Worm (Caenorhabditis elegans) whole organism, young adult: Measurements from ENCODE around the gene F35D2.3.

Source experiments
- D2030.7 ChIP-seq: fragments of 200-800 bp; sonication (Bioruptor generic); IDR thresholded peaks from 2 replicates; pipeline ENCODE4 v1.3.6; 2022; ENCODE audit warnings: missing genetic modification reagents, missing genetic modification characterization, missing compliant biosample characterization
- F22D6.2 ChIP-seq: sonication (generic microtip); optimal IDR thresholded peaks from 2 replicates; lab custom pipeline; 2016; ENCODE audit warnings: mild to moderate bottlenecking, missing genetic modification characterization, missing compliant biosample characterization
- F33H1.4 ChIP-seq: fragments of 200-800 bp; sonication (Bioruptor generic); IDR thresholded peaks from 2 replicates; pipeline ENCODE4 v1.3.6; 2022; ENCODE audit warnings: missing genetic modification reagents, missing genetic modification characterization, missing compliant biosample characterization
- F37B4.10 ChIP-seq: fragments of 200-800 bp; sonication (Bioruptor generic); IDR thresholded peaks from 2 replicates; pipeline ENCODE4 v1.3.6; 2022; ENCODE audit warnings: missing genetic modification characterization, missing compliant biosample characterization
- F39B2.1 ChIP-seq: fragments of 200-800 bp; sonication (Bioruptor generic); IDR thresholded peaks from 2 replicates; pipeline ENCODE4 v1.3.6; 2022; ENCODE audit warnings: missing genetic modification reagents, missing genetic modification characterization, missing compliant biosample characterization
- Y67H2A.10 ChIP-seq: fragments of 200-800 bp; sonication (Bioruptor generic); conservative IDR thresholded peaks from 2 replicates; pipeline ENCODE4 v1.3.6; 2022; ENCODE audit warnings: missing genetic modification reagents, missing genetic modification characterization, missing compliant biosample characterization
- Y79H2A.3 ChIP-seq: fragments of 200-800 bp; sonication (Bioruptor generic); conservative IDR thresholded peaks from 2 replicates; pipeline ENCODE4 v1.3.6; 2022; ENCODE audit warnings: missing genetic modification reagents, missing genetic modification characterization, missing compliant biosample characterization
- aptf-2 ChIP-seq: fragments of 200-800 bp; sonication (Bioruptor generic); conservative IDR thresholded peaks from 2 replicates; pipeline ENCODE4 v1.3.6; 2022; ENCODE audit warnings: missing genetic modification reagents, missing genetic modification characterization, missing compliant biosample characterization
- aptf-3 ChIP-seq: fragments of 200-800 bp; sonication (Bioruptor generic); IDR thresholded peaks from 2 replicates; pipeline ENCODE4 v1.3.6; 2022; ENCODE audit warnings: missing genetic modification characterization, missing compliant biosample characterization
- atf-7 ChIP-seq: sonication (generic microtip); optimal IDR thresholded peaks from 2 replicates; lab custom pipeline; 2017; ENCODE audit warnings: mild to moderate bottlenecking, missing genetic modification characterization, missing compliant biosample characterization
- athp-1 ChIP-seq: sonication (generic microtip); optimal IDR thresholded peaks from 2 replicates; lab custom pipeline; 2017; ENCODE audit warnings: mild to moderate bottlenecking, missing genetic modification characterization, missing compliant biosample characterization
- attf-5 ChIP-seq: fragments of 200-800 bp; sonication (Bioruptor generic); optimal IDR thresholded peaks from 2 replicates; lab custom pipeline; 2018; ENCODE audit warnings: mild to moderate bottlenecking, missing genetic modification characterization, missing compliant biosample characterization
- bed-1 ChIP-seq: fragments of 200-800 bp; sonication (Bioruptor generic); IDR thresholded peaks from 2 replicates; pipeline ENCODE4 v1.3.6; 2022; ENCODE audit warnings: missing genetic modification reagents, missing genetic modification characterization, missing compliant biosample characterization
- ccch-3 ChIP-seq: fragments of 200-800 bp; sonication (Bioruptor generic); optimal IDR thresholded peaks from 2 replicates; lab custom pipeline; 2018; ENCODE audit warnings: mild to moderate bottlenecking, missing genetic modification characterization, missing compliant biosample characterization
- cebp-2 ChIP-seq: fragments of 200-800 bp; sonication (Bioruptor generic); IDR thresholded peaks from 2 replicates; pipeline ENCODE4 v1.3.6; 2022; ENCODE audit warnings: missing genetic modification characterization, missing compliant biosample characterization
- ceh-40 ChIP-seq: fragments of 200-800 bp; sonication (Bioruptor generic); IDR thresholded peaks from 2 replicates; pipeline ENCODE4 v1.3.6; 2022; ENCODE audit warnings: missing genetic modification characterization, missing compliant biosample characterization
- ceh-58 ChIP-seq: fragments of 200-800 bp; sonication (Bioruptor generic); IDR thresholded peaks from 2 replicates; pipeline ENCODE4 v1.3.6; 2022; ENCODE audit warnings: missing genetic modification characterization, missing compliant biosample characterization
- dpl-1 ChIP-seq: fragments of 150-350 bp; optimal IDR thresholded peaks from 2 replicates; lab custom pipeline; 2014; ENCODE audit warnings: missing biosample characterization, missing genetic modification reagents, missing genetic modification characterization
- egrh-3 ChIP-seq: fragments of 200-800 bp; sonication (Bioruptor generic); IDR thresholded peaks from 2 replicates; pipeline ENCODE4 v1.3.6; 2022; ENCODE audit warnings: missing genetic modification reagents, missing genetic modification characterization, missing compliant biosample characterization
- fkh-3 ChIP-seq: sonication (generic microtip); optimal IDR thresholded peaks from 2 replicates; lab custom pipeline; 2016; ENCODE audit warnings: mild to moderate bottlenecking, missing genetic modification characterization, missing compliant biosample characterization
- gei-17 ChIP-seq: fragments of 200-800 bp; sonication (Bioruptor generic); optimal IDR thresholded peaks from 2 replicates; lab custom pipeline; 2018; ENCODE audit warnings: mild to moderate bottlenecking, missing genetic modification characterization, missing compliant biosample characterization
- hmg-20 ChIP-seq: fragments of 200-800 bp; sonication (Bioruptor generic); IDR thresholded peaks from 2 replicates; pipeline ENCODE4 v1.3.6; 2022; ENCODE audit warnings: missing genetic modification reagents, missing genetic modification characterization, missing compliant biosample characterization
- lag-1 ChIP-seq: fragments of 200-800 bp; sonication (Bioruptor generic); IDR thresholded peaks from 2 replicates; pipeline ENCODE4 v1.3.6; 2022; ENCODE audit warnings: missing genetic modification reagents, missing genetic modification characterization, missing compliant biosample characterization
- lin-26 ChIP-seq: fragments of 200-800 bp; sonication (Bioruptor generic); IDR thresholded peaks from 2 replicates; pipeline ENCODE4 v1.3.6; 2022; ENCODE audit warnings: missing genetic modification reagents, missing genetic modification characterization, missing compliant biosample characterization
- lin-40 ChIP-seq: sonication (generic microtip); optimal IDR thresholded peaks from 2 replicates; lab custom pipeline; 2016; ENCODE audit warnings: missing genetic modification characterization, mild to moderate bottlenecking, missing compliant biosample characterization, missing genotype, missing genetic modification reagents
- madf-3 ChIP-seq: fragments of 200-800 bp; sonication (Bioruptor generic); IDR thresholded peaks from 2 replicates; pipeline ENCODE4 v1.3.6; 2022; ENCODE audit warnings: missing genetic modification reagents, missing genetic modification characterization, missing compliant biosample characterization
- madf-8 ChIP-seq: fragments of 200-800 bp; sonication (Bioruptor generic); conservative IDR thresholded peaks from 2 replicates; pipeline ENCODE4 v1.3.6; 2022; ENCODE audit warnings: missing genetic modification reagents, missing genetic modification characterization, missing compliant biosample characterization
- mes-4 ChIP-seq: sonication (generic microtip); optimal IDR thresholded peaks from 2 replicates; lab custom pipeline; 2016; ENCODE audit warnings: missing genotype, missing genetic modification characterization, missing compliant biosample characterization
- nfya-1 ChIP-seq: sonication (generic microtip); optimal IDR thresholded peaks from 2 replicates; lab custom pipeline; 2017; ENCODE audit warnings: antibody characterized with exemption, missing compliant biosample characterization, missing genetic modification characterization, borderline replicate concordance; ENCODE audit not compliant: insufficient read depth
- nhr-120 ChIP-seq: fragments of 200-800 bp; sonication (Bioruptor generic); IDR thresholded peaks from 2 replicates; pipeline ENCODE4 v1.3.6; 2022; ENCODE audit warnings: missing genetic modification characterization, missing compliant biosample characterization
- rpc-1 ChIP-seq, 2 experiments: fragments of 150-350 bp in 1 of 2; sonication (generic microtip) in 1 of 2; optimal IDR thresholded peaks; 2 replicates each; lab custom pipeline; 2014 to 2018; ENCODE audit warnings: missing biosample characterization in 1 of 2, missing genetic modification characterization in 1 of 2, missing genetic modification reagents in 1 of 2, missing genotype in 1 of 2
- sdz-38 ChIP-seq: sonication (generic microtip); optimal IDR thresholded peaks from 2 replicates; lab custom pipeline; 2016; ENCODE audit warnings: missing genotype, missing genetic modification characterization, missing compliant biosample characterization
- snpc-3.4 ChIP-seq: sonication (generic microtip); optimal IDR thresholded peaks from 2 replicates; lab custom pipeline; 2017; ENCODE audit warnings: missing genetic modification characterization, mild to moderate bottlenecking, missing compliant biosample characterization, antibody characterized with exemption, moderate library complexity, missing genotype, missing genetic modification reagents
- somi-1 ChIP-seq: fragments of 200-800 bp; sonication (Bioruptor generic); optimal IDR thresholded peaks from 2 replicates; lab custom pipeline; 2018; ENCODE audit warnings: mild to moderate bottlenecking, missing genetic modification characterization, missing compliant biosample characterization
- xnd-1 ChIP-seq: sonication (generic microtip); optimal IDR thresholded peaks from 2 replicates; lab custom pipeline; 2016; ENCODE audit warnings: missing genotype, missing genetic modification reagents, missing genetic modification characterization, missing compliant biosample characterization
- ztf-3 ChIP-seq: fragments of 200-800 bp; sonication (Bioruptor generic); optimal IDR thresholded peaks from 2 replicates; lab custom pipeline; 2018; ENCODE audit warnings: mild to moderate bottlenecking, missing genetic modification characterization, missing compliant biosample characterization
- ztf-6 ChIP-seq: fragments of 200-800 bp; sonication (Bioruptor generic); IDR thresholded peaks from 2 replicates; pipeline ENCODE4 v1.3.6; 2022; ENCODE audit warnings: missing genetic modification reagents, missing genetic modification characterization, missing compliant biosample characterization

The F35D2.3 gene

DNA sequence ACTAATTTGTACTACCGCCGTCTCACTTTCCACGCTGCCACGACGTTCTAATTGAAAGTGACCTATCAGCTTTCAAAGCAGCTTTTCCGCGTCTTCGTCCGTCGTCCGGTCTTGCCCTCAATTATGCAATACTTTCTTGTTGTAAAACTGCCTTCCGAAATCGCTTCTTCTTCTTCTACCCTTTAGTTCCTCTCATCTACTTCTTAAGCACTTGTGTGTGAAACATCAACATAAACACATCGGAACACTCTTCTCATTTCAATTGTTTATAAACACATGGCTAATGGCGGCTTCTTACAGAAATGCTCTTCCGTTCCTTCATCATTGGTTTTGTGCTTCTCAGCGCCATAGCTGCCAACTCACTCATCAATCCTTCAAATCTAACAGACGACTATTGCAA is at the start of gene F35D2.3:
Gene F35D2.3 (plus strand): TSS at position 301 of the 400 bp plus-strand sequence.
- TF ChIP-seq cebp-2 (GFP tag; lab: Robert Waterston, UW) (no peak), aptf-2 (GFP tag; lab: Robert Waterston, UW) (no peak), ccch-3 (GFP tag; lab: Kevin White, UChicago) (no peak), aptf-3 (no peak), attf-5 (GFP tag; lab: Kevin White, UChicago) (no peak), fkh-3 (no peak)

DNA sequence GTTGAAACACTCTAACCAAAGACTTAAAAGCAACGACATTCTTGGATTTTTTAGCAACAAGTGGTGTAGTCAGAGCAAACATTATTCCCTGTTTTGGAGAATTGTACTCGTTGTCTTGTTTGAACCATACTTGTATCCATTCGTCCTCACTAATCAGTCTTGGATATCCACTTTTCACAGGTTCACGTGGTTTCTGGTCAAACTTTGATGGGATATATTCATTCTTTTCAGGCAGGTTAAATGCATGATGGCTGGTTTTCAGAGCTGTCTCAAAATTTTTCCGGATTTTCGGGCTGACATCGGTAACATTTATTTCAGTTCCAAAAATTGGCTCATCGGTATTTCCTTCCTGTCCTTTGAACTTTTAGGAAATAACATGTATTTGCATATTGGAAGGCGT is 49.0 kb upstream of the F35D2.3 start:
- TF ChIP-seq ceh-58 (GFP tag; lab: Robert Waterston, UW), result no peak
- no peak for TF ChIP-seq madf-3 (GFP tag; lab: Robert Waterston, UW)
- no peak for TF ChIP-seq D2030.7 (GFP tag; lab: Robert Waterston, UW)
- TF ChIP-seq lag-1 (GFP tag; lab: Robert Waterston, UW), result no peak
- no peak for TF ChIP-seq somi-1
- no peak for TF ChIP-seq ceh-40
- no peak for TF ChIP-seq cebp-2 (GFP tag; lab: Robert Waterston, UW)
- TF ChIP-seq F33H1.4, result no peak
- no peak for TF ChIP-seq hmg-20 (GFP tag; lab: Robert Waterston, UW)
- no peak for TF ChIP-seq F39B2.1 (GFP tag; lab: Robert Waterston, UW)
- TF ChIP-seq nhr-120 (GFP tag; lab: Robert Waterston, UW), result no peak
- TF ChIP-seq egrh-3 (GFP tag; lab: Robert Waterston, UW), result no peak
- TF ChIP-seq Y67H2A.10 (GFP tag; lab: Robert Waterston, UW), result no peak
- no peak for TF ChIP-seq athp-1 (tag; lab: Kevin White, UChicago)
- TF ChIP-seq madf-8, result no peak
- TF ChIP-seq F37B4.10, result no peak
- TF ChIP-seq nfya-1, result no peak

DNA sequence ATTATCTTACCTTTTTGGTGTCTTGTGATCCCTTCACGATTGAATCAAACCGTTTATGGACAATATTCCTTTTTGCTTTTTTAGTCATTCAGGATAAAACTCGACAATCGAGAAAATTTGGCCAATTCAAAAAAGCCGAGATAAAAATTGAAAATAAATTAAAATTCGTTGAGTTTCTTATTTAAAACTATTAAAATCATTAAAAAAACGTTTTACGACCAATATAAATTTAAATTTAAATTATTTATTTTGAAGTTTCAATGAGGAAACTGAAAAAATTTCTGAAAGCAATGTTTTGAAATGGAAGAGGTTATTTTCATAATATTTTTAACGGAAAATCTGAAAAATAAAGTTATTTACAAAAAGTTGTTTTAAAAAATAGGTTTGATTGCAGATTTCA is 47.1 kb upstream of the F35D2.3 start, which contains the start of gene ZK1290.15:
Gene ZK1290.15 (plus strand): TSS at position 301 of the 400 bp plus-strand sequence.
- TF ChIP-seq lin-26 (GFP tag; lab: Robert Waterston, UW) (no peak), F22D6.2 (tag; lab: Kevin White, UChicago) (no peak), Y79H2A.3 (GFP tag; lab: Robert Waterston, UW) (no peak), sdz-38 (tag; lab: Kevin White, UChicago) (no peak), ceh-58 (GFP tag; lab: Robert Waterston, UW) (no peak), dpl-1 (GFP tag; lab: Kevin White, UChicago) (no peak), hmg-20 (GFP tag; lab: Robert Waterston, UW) (no peak)
- TF ChIP-seq, all 124 proteins: peak for 0

ce11 chrII:7525458-7525857 is 44.9 kb upstream of the F35D2.3 start, which contains the start of the genes ZK1290.7 and rnh-1.1:
Gene ZK1290.7, minus strand, starts transcription at chrII:7525558.
Gene rnh-1.1, plus strand, starts transcription at chrII:7525738.
- TF ChIP-seq ztf-6 (no peak), bed-1 (GFP tag; lab: Robert Waterston, UW) (no peak), gei-17 (GFP tag; lab: Kevin White, UChicago) (no peak), ztf-3 (no peak), lin-40 (tag; lab: Kevin White, UChicago) (no peak), snpc-3.4 (tag; lab: Kevin White, UChicago) (no peak), xnd-1 (tag; lab: Kevin White, UChicago) (no peak), rpc-1 (optimal IDR thresholded peaks at IDR 0.05; lab: Kevin White, UChicago) (no peak), rpc-1 (tag; optimal IDR thresholded peaks at IDR 0.05; lab: Kevin White, UChicago) (no peak), atf-7 (tag; lab: Kevin White, UChicago) (no peak), egrh-3 (GFP tag; lab: Robert Waterston, UW) (no peak), ceh-58 (GFP tag; lab: Robert Waterston, UW) (no peak), mes-4 (tag; lab: Kevin White, UChicago) (no peak)
